Worm (Caenorhabditis elegans) whole organism, L4/young adult: Measurements from ENCODE around the gene unc-58.

ENCODE experiments used
- W03F9.2 ChIP-seq: fragments of 150-350 bp; optimal IDR thresholded peaks from 2 replicates; lab custom pipeline; 2014; ENCODE audit warnings: missing biosample characterization, missing genetic modification characterization
- dao-5 ChIP-seq: sonication (generic microtip); optimal IDR thresholded peaks from 2 replicates; lab custom pipeline; 2016; ENCODE audit warnings: missing genotype, missing genetic modification characterization, moderate library complexity, missing compliant biosample characterization
- him-1 ChIP-seq: sonication (generic microtip); optimal IDR thresholded peaks from 2 replicates; lab custom pipeline; 2016; ENCODE audit warnings: missing genotype, missing genetic modification reagents, missing genetic modification characterization, missing compliant biosample characterization

Gene unc-58

DNA sequence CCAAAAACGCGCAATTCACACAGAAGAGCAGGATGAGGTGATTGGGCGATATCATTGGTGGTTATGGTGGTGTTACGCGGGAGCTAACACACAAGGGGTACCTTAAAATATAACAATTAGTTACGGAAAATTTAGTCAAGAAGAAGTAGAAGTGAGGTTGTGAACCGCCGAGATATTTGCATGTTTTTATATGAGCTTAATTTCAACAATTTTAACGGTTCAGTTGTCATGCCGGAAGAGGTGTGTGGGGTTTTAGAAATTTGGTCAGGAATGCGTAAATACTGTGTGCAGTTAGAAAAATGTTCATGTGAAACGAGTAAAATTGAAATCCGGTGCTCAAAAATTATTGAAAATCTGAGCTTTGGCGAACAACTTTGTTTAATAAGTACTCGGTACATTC is 40.1 kb downstream of the unc-58 start, which contains the start of gene flp-3:
Gene flp-3 (minus strand): TSS at position 101 of the 400 bp plus-strand sequence.
- TF ChIP-seq dao-5 (no peak), him-1 (tag; lab: Kevin White, UChicago) (no peak), W03F9.2 (tag; lab: Kevin White, UChicago) (no peak)

DNA sequence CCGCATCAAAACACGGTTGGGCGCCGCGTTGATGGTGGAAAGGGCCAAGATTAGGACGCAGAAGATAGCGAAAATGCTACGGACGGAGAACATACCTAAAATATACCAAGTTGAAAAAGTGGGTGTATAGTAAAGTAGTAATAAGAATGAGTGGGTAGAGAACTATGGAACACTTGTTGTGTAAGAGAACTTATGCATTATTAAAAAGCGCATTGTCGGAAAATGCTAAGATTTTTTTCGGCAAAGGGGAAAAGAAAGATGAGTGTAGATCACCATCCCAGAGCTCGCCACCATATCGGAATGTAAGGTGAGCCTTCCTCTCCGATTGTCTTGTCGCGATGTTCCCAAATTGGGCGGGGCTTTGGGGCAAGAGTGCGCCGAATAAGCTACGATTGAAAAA is 45.1 kb downstream of the unc-58 start, which contains the start of gene flp-28:
Gene flp-28 (minus strand): TSS at position 101 of the 400 bp plus-strand sequence.
- no peak for TF ChIP-seq him-1 (tag; lab: Kevin White, UChicago)
- no peak for TF ChIP-seq dao-5
- no peak for TF ChIP-seq W03F9.2 (tag; lab: Kevin White, UChicago)

DNA sequence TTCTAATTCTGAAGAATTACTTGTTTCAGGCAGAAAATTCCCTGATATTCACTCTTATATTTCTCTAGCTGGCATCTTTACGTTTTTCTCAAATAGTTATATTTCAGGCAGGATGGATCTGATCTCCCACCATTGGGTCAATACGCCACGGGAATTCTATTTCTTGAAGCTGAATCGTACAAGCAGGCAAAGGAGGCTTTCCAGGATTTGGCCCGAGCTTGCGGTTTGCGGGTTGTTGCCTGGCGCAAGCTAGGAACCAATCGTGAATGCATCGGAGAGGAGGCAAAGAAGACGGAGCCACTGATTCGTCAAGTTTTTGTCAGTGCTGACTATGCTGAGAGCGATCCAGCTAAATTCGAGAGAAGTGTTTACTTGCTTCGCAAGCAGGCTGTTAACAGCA is 47.9 kb downstream of the unc-58 start:
- TF ChIP-seq him-1 (tag; lab: Kevin White, UChicago) = no peak

DNA sequence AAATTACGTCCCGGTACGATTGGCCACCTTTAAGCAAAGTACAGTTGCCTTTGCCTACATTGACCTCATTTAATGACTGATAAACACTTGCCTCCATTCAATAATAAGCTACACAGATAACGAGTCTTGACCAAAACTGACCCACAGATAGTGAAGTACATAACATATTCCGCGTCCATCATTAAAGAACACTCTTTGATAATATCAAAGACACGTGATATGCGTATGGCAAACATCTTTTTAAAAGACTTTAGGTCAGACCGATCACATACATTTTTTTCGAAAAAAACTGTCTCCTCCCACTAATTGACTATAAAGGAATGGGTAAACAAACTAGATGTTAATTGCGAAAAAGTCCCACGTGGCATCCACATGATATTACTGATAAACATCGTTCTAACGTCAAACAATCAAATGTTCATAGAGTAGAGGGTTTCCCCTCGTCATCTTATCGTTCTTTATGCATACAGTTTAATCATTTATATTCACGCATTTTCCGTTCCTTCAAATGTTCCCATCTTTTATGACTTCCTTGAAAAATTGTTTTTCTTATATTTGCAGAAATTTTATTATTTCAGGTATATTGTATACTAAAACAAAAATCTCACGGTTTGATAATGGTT is 48.8 kb downstream of the unc-58 start, which contains the start of gene W07E11.1:
Gene W07E11.1 (plus strand): TSS at position 573 of the 623 bp plus-strand sequence.
- no peak for TF ChIP-seq W03F9.2 (tag; lab: Kevin White, UChicago)
- no peak for TF ChIP-seq him-1 (tag; lab: Kevin White, UChicago)
- TF ChIP-seq dao-5 = no peak

DNA sequence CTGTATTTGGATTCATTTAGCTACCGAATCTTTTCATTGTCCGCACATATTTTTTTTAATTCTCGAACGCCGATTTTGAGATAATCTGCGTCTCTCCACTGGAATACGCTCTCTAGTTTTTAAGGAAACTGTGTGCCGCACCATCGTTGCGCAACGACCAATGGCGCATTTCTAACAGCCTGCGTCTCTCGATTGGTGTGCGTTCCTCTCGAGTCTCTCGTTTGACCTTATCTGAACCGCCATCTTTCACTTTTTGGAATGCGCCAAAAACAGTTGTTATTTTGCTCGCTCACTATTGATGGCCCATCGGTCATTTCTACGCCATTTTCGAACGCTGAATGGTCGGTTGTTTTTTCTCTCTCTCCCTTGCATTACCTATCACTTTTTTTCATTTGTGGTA is 49.7 kb downstream of the unc-58 start:
- no peak for TF ChIP-seq dao-5
- TF ChIP-seq W03F9.2 (tag; lab: Kevin White, UChicago) = no peak
- no peak for TF ChIP-seq him-1 (tag; lab: Kevin White, UChicago)

DNA sequence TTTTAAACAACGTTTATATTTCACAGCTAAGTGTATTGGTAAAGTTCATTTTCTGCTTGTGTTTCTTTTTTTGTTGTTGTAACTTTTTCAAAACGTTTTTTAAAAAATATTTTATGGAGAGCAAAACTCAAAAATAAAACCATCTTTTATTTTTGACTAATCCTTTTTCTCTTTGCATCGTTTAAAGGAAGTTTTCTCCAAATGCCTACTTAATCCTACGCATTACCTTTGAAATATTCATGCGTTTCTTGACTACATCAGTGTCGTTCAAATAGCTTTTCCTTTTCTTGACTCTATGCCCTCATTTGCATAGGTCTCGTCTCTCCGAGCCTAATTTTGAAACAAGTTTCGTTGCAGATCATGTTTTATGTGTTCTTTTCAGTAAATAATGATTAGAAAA is 51.9 kb downstream of the unc-58 start:
- no peak for TF ChIP-seq him-1 (tag; lab: Kevin White, UChicago)
- TF ChIP-seq W03F9.2 (tag; lab: Kevin White, UChicago) = no peak
- no peak for TF ChIP-seq dao-5

DNA sequence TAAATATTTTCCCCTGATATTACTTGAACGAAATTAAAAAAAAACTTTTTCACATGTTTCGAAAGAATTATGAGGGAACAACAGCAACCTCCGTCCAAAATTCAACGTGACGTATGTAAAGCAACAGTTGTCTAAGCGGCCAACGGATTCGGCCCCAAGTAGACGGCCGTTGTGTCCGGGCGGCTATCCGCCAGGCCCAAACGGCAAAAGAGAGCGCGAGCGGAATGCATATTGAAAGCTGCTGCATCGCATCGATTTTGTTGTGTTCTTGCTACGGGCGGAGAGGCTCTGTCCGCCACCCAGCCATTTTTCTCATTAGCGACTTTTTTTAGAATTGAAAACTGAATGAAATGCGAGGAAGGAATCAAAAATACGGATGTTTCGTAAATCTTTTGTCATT is 53.8 kb downstream of the unc-58 start:
- no peak for TF ChIP-seq him-1 (tag; lab: Kevin White, UChicago)
- TF ChIP-seq W03F9.2 (tag; lab: Kevin White, UChicago) = no peak
- no peak for TF ChIP-seq dao-5

DNA sequence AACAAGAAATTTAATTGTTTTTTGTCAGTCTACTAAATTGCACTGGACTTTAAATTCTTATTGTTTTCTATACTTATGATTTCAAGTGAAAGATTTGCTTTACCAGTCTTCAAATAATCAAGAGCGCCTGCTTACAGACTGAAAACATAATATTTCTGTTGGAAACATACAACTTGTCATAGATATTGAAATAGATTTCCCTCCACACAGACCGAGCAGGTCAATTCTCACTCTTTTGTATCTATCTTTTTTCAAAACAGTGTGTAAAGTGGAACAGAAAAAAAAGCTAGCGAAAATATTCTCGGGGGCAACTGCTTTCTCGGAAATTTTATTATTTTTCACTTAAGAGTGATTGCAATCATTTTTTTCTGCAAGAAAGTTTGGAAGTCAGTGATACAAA is 54.3 kb downstream of the unc-58 start:
- TF ChIP-seq dao-5 (no peak), him-1 (tag; lab: Kevin White, UChicago) (no peak), W03F9.2 (tag; lab: Kevin White, UChicago) (no peak)

DNA sequence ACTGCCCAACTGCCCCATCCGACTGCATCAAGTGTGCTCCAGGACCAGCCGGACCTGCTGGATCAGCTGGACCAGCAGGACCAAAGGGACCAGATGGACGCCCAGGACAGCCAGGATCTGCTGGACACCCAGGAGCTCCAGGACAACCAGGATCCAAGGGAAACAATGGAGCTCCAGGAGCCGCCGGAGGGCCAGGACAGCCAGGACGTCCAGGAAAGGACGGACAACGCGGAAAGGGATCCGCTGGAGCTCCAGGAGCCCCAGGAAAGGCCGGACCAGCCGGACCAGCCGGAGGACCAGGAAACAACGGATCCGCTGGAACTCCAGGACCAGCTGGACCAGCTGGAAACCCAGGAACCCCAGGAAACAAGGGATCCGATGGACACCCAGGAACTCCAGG is 54.9 kb downstream of the unc-58 start:
- TF ChIP-seq W03F9.2 (tag; lab: Kevin White, UChicago) = no peak
- no peak for TF ChIP-seq dao-5

DNA sequence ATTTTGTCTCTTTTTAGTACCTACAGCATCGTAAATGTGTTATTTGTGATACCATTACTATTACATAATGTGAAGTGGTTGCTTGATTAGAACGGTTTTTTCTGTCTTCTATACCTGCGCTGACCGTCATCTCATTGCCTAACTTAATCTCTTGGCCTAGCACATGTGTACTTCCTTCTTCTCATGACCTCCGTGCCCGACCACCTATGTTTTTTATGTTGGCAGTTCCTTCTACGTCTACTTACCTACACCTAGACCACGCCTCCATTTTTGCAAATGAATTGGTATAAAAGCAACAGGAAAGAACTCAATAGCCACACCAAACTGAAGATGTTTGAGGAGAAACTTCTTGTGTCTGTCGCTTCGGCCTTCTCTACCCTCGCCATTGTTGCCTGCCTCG is 55.7 kb downstream of the unc-58 start, which contains the start of gene col-176:
Gene col-176 (plus strand): TSS at position 301 of the 400 bp plus-strand sequence.
- no peak for TF ChIP-seq W03F9.2 (tag; lab: Kevin White, UChicago)
- no peak for TF ChIP-seq him-1 (tag; lab: Kevin White, UChicago)
- no peak for TF ChIP-seq dao-5

DNA sequence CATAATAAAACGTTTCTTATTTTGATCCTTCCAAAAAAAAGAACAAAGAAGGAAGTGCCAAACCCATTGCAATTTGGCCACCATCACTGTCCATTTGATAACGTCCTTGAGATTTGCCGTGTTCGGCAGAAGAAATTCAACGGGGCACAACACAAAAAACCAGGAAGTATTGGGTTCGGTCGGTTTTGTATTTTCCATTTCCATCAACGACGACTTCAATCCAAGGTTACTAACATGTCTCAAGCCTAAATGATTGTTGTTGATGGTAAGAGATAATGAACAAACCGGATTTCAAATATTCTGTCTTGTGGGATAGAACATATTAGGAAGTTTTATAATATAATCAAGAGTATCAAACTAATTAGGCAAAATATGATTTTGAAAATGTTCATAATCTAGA is 56.6 kb downstream of the unc-58 start:
- TF ChIP-seq dao-5 = no peak
- TF ChIP-seq W03F9.2 (tag; lab: Kevin White, UChicago) = no peak
- TF ChIP-seq him-1 (tag; lab: Kevin White, UChicago) = no peak

DNA sequence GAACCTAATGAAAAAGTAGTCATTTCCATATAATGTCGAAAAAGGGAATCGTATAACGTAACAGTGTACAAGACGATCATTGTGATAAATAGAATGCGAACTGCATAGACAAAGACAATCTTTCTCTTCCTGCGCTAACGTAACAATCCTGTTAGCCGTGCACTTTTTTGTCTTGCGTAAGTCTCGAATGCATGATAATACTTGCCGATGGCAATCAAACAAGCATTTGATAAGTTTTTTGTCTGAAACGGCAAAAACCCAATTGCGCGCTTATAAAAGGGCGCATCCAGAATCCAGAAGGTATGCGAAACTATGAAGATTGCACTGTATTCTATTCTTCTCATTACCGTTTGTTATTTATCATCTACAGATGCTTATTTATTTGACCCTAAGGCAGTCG is 58.0 kb downstream of the unc-58 start, which contains the start of gene dao-4:
Gene dao-4 (plus strand): TSS at position 301 of the 400 bp plus-strand sequence.
- no peak for TF ChIP-seq W03F9.2 (tag; lab: Kevin White, UChicago)
- TF ChIP-seq dao-5 = no peak
- TF ChIP-seq him-1 (tag; lab: Kevin White, UChicago) = no peak

DNA sequence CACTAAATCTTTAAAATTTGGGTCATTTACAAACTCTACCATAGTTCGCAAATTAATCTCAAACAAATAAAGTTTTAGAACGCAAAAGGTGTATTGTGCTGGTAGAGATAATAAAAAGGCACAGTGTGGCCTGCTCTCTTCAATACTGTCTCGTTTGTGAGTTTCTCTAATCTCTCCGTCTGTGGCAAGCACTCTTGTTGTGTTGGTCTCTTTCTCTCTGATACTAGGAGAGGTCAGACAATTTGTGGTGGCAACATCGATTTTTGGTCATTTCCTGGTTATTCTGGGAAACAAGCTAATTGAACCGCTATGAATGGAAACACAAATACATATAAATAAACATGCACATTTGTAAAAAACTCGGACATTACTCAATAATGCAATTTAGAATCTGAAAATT is 58.7 kb downstream of the unc-58 start, which contains the start of gene ZC373.5:
Gene ZC373.5 (minus strand): TSS at position 159 of the 400 bp plus-strand sequence.
- TF ChIP-seq him-1 (tag; lab: Kevin White, UChicago) = no peak
- TF ChIP-seq dao-5 = no peak
- no peak for TF ChIP-seq W03F9.2 (tag; lab: Kevin White, UChicago)

DNA sequence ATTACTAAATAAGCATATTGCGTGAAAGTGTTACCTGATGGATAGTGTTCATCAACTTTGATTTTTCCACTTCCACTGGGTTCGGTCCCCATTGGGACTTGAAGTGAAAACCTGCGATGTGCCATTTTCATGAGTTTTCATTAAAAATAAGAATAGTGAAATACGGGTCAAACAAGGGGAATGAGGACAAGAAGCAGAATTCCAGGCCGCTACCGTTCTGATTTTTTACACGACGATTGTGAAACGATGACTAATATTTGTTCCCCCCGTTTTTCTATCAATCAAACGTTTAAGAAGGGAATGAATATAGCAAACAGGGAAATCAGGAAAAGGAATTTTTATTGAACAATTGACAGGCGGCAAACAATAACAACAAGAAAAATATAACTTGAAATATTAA is 63.3 kb downstream of the unc-58 start, which contains the start of gene mlck-1:
Gene mlck-1 (minus strand): TSS at position 101 of the 400 bp plus-strand sequence.
- TF ChIP-seq W03F9.2 (tag; lab: Kevin White, UChicago) (no peak), him-1 (tag; lab: Kevin White, UChicago) (no peak), dao-5 (no peak)

DNA sequence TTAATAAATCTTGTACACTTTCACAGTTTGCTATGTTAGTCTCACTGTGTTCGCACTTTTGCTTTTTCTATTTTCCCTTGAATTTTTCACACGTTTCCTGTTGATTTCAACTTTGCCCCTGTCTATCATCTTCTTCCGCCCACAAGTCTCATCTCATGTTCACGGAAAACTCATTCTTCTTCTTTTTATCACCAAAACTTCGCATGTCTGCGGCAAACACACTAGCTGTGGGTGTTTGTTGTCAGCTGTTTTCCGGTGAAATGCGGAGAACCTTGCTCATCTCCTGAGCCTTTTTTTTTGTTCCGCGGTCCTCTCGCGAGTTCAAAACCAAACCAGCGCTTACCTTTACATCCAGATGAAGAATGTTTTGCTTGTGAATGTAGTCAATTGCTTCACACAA is 64.5 kb downstream of the unc-58 start:
- TF ChIP-seq dao-5 (no peak), W03F9.2 (tag; lab: Kevin White, UChicago) (no peak), him-1 (tag; lab: Kevin White, UChicago) (no peak)
